1 fruit fly cellular context compared by ENCODE assay signal in genomic region chr3R:21627752-21628151, dm6.
TF ChIP-seq lines count a peak whose summit lies in the region.

No protein-coding gene starts in this region.

TF ChIP-seq in whole organism, embryonic, 481 proteins besides CTCF, POLR2A, EP300 and RAD21 (continued from another document and continues in another):
- TF ChIP-seq CG8478 (optimal IDR thresholded peaks at IDR 0.05; lab: Kevin White, UChicago) (no peak), CG6683 (GFP tag; optimal IDR thresholded peaks at IDR 0.05; lab: Kevin White, UChicago) (peak; percentile 52), CG12391 (tag; optimal IDR thresholded peaks at IDR 0.05; lab: Kevin White, UChicago) (peak; percentile 79), CG13296 (GFP tag; optimal IDR thresholded peaks at IDR 0.05; lab: Kevin White, UChicago) (peak; percentile 66), hb (GFP tag; IDR thresholded peaks at IDR 0.05; lab: Robert Waterston, UW; ENCODE audit: partially characterized antibody) (no peak), chinmo (GFP tag; IDR thresholded peaks at IDR 0.05; lab: Robert Waterston, UW; ENCODE audit: partially characterized antibody) (0 out of 4 replicates have a peak, but pooled peaks have one; percentile 30), CG15269 (tag; optimal IDR thresholded peaks at IDR 0.05; lab: Kevin White, UChicago) (peak; percentile 83), CG16815 (GFP tag; optimal IDR thresholded peaks at IDR 0.05; lab: Kevin White, UChicago) (peak; percentile 37), D19B (GFP tag; optimal IDR thresholded peaks at IDR 0.05; lab: Kevin White, UChicago) (peak; percentile 16), ham (GFP tag; IDR thresholded peaks at IDR 0.05; lab: Robert Waterston, UW) (no peak), CG34224 (GFP tag; IDR thresholded peaks at IDR 0.05; lab: Robert Waterston, UW; ENCODE audit: partially characterized antibody) (no peak), CG7928 (GFP tag; optimal IDR thresholded peaks at IDR 0.05; lab: Kevin White, UChicago) (no peak), hth (optimal IDR thresholded peaks at IDR 0.05; lab: Kevin White, UChicago) (no peak), CG3838 (GFP tag; optimal IDR thresholded peaks at IDR 0.05; lab: Kevin White, UChicago) (peak; percentile 22), CG17568 (GFP tag; optimal IDR thresholded peaks at IDR 0.05; lab: Kevin White, UChicago) (peak; percentile 51), Fer2 (tag; optimal IDR thresholded peaks at IDR 0.05; lab: Kevin White, UChicago) (peak; percentile 34), wor (GFP tag; IDR thresholded peaks at IDR 0.05; lab: Robert Waterston, UW) (0 out of 2 replicates have a peak, but pooled peaks have one; percentile 16), Gug (GFP tag; IDR thresholded peaks at IDR 0.05; lab: Robert Waterston, UW) (peak; percentile 40; the same call in 1 of the 4 replicates), CG30431 (GFP tag; optimal IDR thresholded peaks at IDR 0.05; lab: Kevin White, UChicago) (peak; percentile 17), dpn (GFP tag; optimal IDR thresholded peaks at IDR 0.05; lab: Kevin White, UChicago) (peak; percentile 24 to 68), CG4730 (GFP tag; IDR thresholded peaks at IDR 0.05; lab: Robert Waterston, UW) (peak; percentile 62), CG9817 (tag; optimal IDR thresholded peaks at IDR 0.05; lab: Kevin White, UChicago) (peak; percentile 77), CG9797 (GFP tag; optimal IDR thresholded peaks at IDR 0.05; lab: Kevin White, UChicago) (no peak), sens-2 (GFP tag; IDR thresholded peaks at IDR 0.05; lab: Robert Waterston, UW) (no peak), shn (GFP tag; optimal IDR thresholded peaks at IDR 0.05; lab: Kevin White, UChicago) (no peak), CG42726 (GFP tag; IDR thresholded peaks at IDR 0.05; lab: Robert Waterston, UW; ENCODE audit: partially characterized antibody) (no peak), Asciz (GFP tag; optimal IDR thresholded peaks at IDR 0.05; lab: Kevin White, UChicago) (no peak), Oaz (GFP tag; IDR thresholded peaks at IDR 0.05; lab: Robert Waterston, UW) (peak; percentile 52; the same call in 1 of the 2 replicates), CG31388 (GFP tag; optimal IDR thresholded peaks at IDR 0.05; lab: Kevin White, UChicago) (no peak), Sox102F (GFP tag; optimal IDR thresholded peaks at IDR 0.05; lab: Kevin White, UChicago) (peak; percentile 67), trem (tag; optimal IDR thresholded peaks at IDR 0.05; lab: Kevin White, UChicago) (peak; percentile 29), CG5953 (GFP tag; IDR thresholded peaks at IDR 0.05; lab: Robert Waterston, UW) (no peak), CG13624 (GFP tag; optimal IDR thresholded peaks at IDR 0.05; lab: Kevin White, UChicago) (peak; percentile 22), Antp (GFP tag; optimal IDR thresholded peaks at IDR 0.05; lab: Kevin White, UChicago) (no peak), corto (GFP tag; optimal IDR thresholded peaks at IDR 0.05; lab: Kevin White, UChicago) (peak; percentile 46), CG16779 (GFP tag; IDR thresholded peaks at IDR 0.05; lab: Robert Waterston, UW) (no peak), CG7987 (GFP tag; optimal IDR thresholded peaks at IDR 0.05; lab: Kevin White, UChicago) (no peak), CG8290 (GFP tag; optimal IDR thresholded peaks at IDR 0.05; lab: Kevin White, UChicago) (no peak), CG8290 (tag; optimal IDR thresholded peaks at IDR 0.05; lab: Kevin White, UChicago) (peak in 1 of 2 experiments; percentile 49), dan (GFP tag; IDR thresholded peaks at IDR 0.05; lab: Robert Waterston, UW) (no peak), NfI (GFP tag; optimal IDR thresholded peaks at IDR 0.05; lab: Kevin White, UChicago) (peak; percentile 50), croc (GFP tag; conservative IDR thresholded peaks at IDR 0.05; lab: Robert Waterston, UW) (peak; percentile 36; the same call in 1 of the 3 replicates), CG2199 (GFP tag; IDR thresholded peaks at IDR 0.05; lab: Robert Waterston, UW) (no peak), CG10543 (GFP tag; optimal IDR thresholded peaks at IDR 0.05; lab: Kevin White, UChicago) (peak; percentile 30), sima (GFP tag; optimal IDR thresholded peaks at IDR 0.05; lab: Kevin White, UChicago) (no peak), CG11398 (GFP tag; optimal IDR thresholded peaks at IDR 0.05; lab: Kevin White, UChicago) (no peak), bsh (GFP tag; optimal IDR thresholded peaks at IDR 0.05; lab: Kevin White, UChicago) (peak in 1 of 2 experiments; percentile 84), CG14667 (GFP tag; IDR thresholded peaks at IDR 0.05; lab: Robert Waterston, UW) (no peak), CG5245 (GFP tag; optimal IDR thresholded peaks at IDR 0.05; lab: Kevin White, UChicago) (peak; percentile 2), CG16813 (GFP tag; IDR thresholded peaks at IDR 0.05; lab: Robert Waterston, UW; ENCODE audit: partially characterized antibody) (no peak), gcm2 (GFP tag; optimal IDR thresholded peaks at IDR 0.05; lab: Kevin White, UChicago) (no peak), CG6689 (GFP tag; IDR thresholded peaks at IDR 0.05; lab: Robert Waterston, UW) (peak; percentile 73), CG17328 (GFP tag; IDR thresholded peaks at IDR 0.05; lab: Robert Waterston, UW) (0 out of 2 replicates have a peak, but pooled peaks have one; percentile 55), al (GFP tag; IDR thresholded peaks at IDR 0.05; lab: Robert Waterston, UW) (peak; percentile 63), CG12744 (GFP tag; optimal IDR thresholded peaks at IDR 0.05; lab: Kevin White, UChicago) (no peak), Ets97D (GFP tag; optimal IDR thresholded peaks at IDR 0.05; lab: Kevin White, UChicago) (no peak), HLH4C (GFP tag; IDR thresholded peaks at IDR 0.05; lab: Robert Waterston, UW; ENCODE audit: partially characterized antibody) (no peak), Bdp1 (GFP tag; optimal IDR thresholded peaks at IDR 0.05; lab: Kevin White, UChicago) (peak; percentile 16), CG4707 (GFP tag; optimal IDR thresholded peaks at IDR 0.05; lab: Kevin White, UChicago) (no peak), sug (tag; optimal IDR thresholded peaks at IDR 0.05; lab: Kevin White, UChicago) (peak; percentile 30), CG33213 (GFP tag; optimal IDR thresholded peaks at IDR 0.05; lab: Kevin White, UChicago) (no peak), MTF-1 (GFP tag; optimal IDR thresholded peaks at IDR 0.05; lab: Kevin White, UChicago; ENCODE audit: borderline replicate concordance) (peak; percentile 35), HLHmδ (GFP tag; optimal IDR thresholded peaks at IDR 0.05; lab: Kevin White, UChicago) (no peak), Rfx (GFP tag; IDR thresholded peaks at IDR 0.05; lab: Robert Waterston, UW) (peak; percentile 85), vfl (GFP tag; optimal IDR thresholded peaks at IDR 0.05; lab: Kevin White, UChicago) (peak; percentile 39), CG12219 (GFP tag; optimal IDR thresholded peaks at IDR 0.05; lab: Kevin White, UChicago) (peak; percentile 57), usp (GFP tag; optimal IDR thresholded peaks at IDR 0.05; lab: Kevin White, UChicago) (no peak), CG17802 (tag; optimal IDR thresholded peaks at IDR 0.05; lab: Kevin White, UChicago) (no peak), oc (tag; optimal IDR thresholded peaks at IDR 0.05; lab: Kevin White, UChicago) (peak; percentile 56), tll (GFP tag; optimal IDR thresholded peaks at IDR 0.05; lab: Kevin White, UChicago) (no peak), aop (GFP tag; IDR thresholded peaks at IDR 0.05; lab: Robert Waterston, UW) (no peak), CG7271 (tag; optimal IDR thresholded peaks at IDR 0.05; lab: Kevin White, UChicago) (peak; percentile 4), Doc3 (GFP tag; IDR thresholded peaks at IDR 0.05; lab: Robert Waterston, UW; ENCODE audit: partially characterized antibody) (no peak), pnt (GFP tag; optimal IDR thresholded peaks at IDR 0.05; lab: Kevin White, UChicago) (no peak), run (tag; optimal IDR thresholded peaks at IDR 0.05; lab: Kevin White, UChicago) (peak; percentile 31), Lim3 (GFP tag; IDR thresholded peaks at IDR 0.05; lab: Robert Waterston, UW) (no peak), CG4328 (GFP tag; optimal IDR thresholded peaks at IDR 0.05; lab: Kevin White, UChicago) (no peak), ssp (GFP tag; IDR thresholded peaks at IDR 0.05; lab: Robert Waterston, UW) (no peak), E2f2 (GFP tag; IDR thresholded peaks at IDR 0.05; lab: Robert Waterston, UW) (peak; percentile 34; the same call in 1 of the 2 replicates), mam (GFP tag; optimal IDR thresholded peaks at IDR 0.05; lab: Kevin White, UChicago) (peak; percentile 33), psq (GFP tag; optimal IDR thresholded peaks at IDR 0.05; lab: Kevin White, UChicago) (peak; percentile 13), CG13287 (GFP tag; IDR thresholded peaks at IDR 0.05; lab: Robert Waterston, UW; ENCODE audit: partially characterized antibody) (no peak), CG1832 (GFP tag; optimal IDR thresholded peaks at IDR 0.05; lab: Kevin White, UChicago) (no peak), ab (GFP tag; optimal IDR thresholded peaks at IDR 0.05; lab: Kevin White, UChicago) (no peak), nerfin-1 (tag; optimal IDR thresholded peaks at IDR 0.05; lab: Kevin White, UChicago) (peak; percentile 8), Dek (tag; optimal IDR thresholded peaks at IDR 0.05; lab: Kevin White, UChicago) (peak; percentile 72), NC2α (GFP tag; optimal IDR thresholded peaks at IDR 0.05; lab: Kevin White, UChicago) (no peak), Deaf1 (tag; optimal IDR thresholded peaks at IDR 0.05; lab: Kevin White, UChicago) (peak; percentile 41), CG3995 (GFP tag; optimal IDR thresholded peaks at IDR 0.05; lab: Kevin White, UChicago) (peak; percentile 38), chm (GFP tag; IDR thresholded peaks at IDR 0.05; lab: Robert Waterston, UW) (no peak), Hey (tag; optimal IDR thresholded peaks at IDR 0.05; lab: Kevin White, UChicago) (no peak), CG6654 (GFP tag; optimal IDR thresholded peaks at IDR 0.05; lab: Kevin White, UChicago) (no peak), Optix (GFP tag; IDR thresholded peaks at IDR 0.05; lab: Robert Waterston, UW) (no peak), CG2678 (tag; optimal IDR thresholded peaks at IDR 0.05; lab: Kevin White, UChicago) (peak; percentile 80), unc-4 (GFP tag; IDR thresholded peaks at IDR 0.05; lab: Robert Waterston, UW; ENCODE audit: partially characterized antibody) (no peak), sens (GFP tag; lab: Kevin White, UChicago) (peak; percentile 92), wdn (GFP tag; IDR thresholded peaks at IDR 0.05; lab: Robert Waterston, UW) (peak; percentile 75), HmgD (GFP tag; optimal IDR thresholded peaks at IDR 0.05; lab: Kevin White, UChicago) (no peak), CG11696 (GFP tag; IDR thresholded peaks at IDR 0.05; lab: Robert Waterston, UW) (0 out of 2 replicates have a peak, but pooled peaks have one; percentile 61), CG4820 (GFP tag; optimal IDR thresholded peaks at IDR 0.05; lab: Kevin White, UChicago) (peak; percentile 46), ci (GFP tag; IDR thresholded peaks at IDR 0.05; lab: Robert Waterston, UW) (peak; percentile 63; the same call in 2 of the 3 replicates), Hsf (GFP tag; optimal IDR thresholded peaks at IDR 0.05; lab: Kevin White, UChicago) (peak; percentile 64), CG15514 (GFP tag; optimal IDR thresholded peaks at IDR 0.05; lab: Kevin White, UChicago) (peak; percentile 63), so (GFP tag; IDR thresholded peaks at IDR 0.05; lab: Robert Waterston, UW) (peak; percentile 67; the same call in 2 of the 3 replicates), Dip2 (GFP tag; IDR thresholded peaks at IDR 0.05; lab: Robert Waterston, UW) (no peak), Atf6 (GFP tag; IDR thresholded peaks at IDR 0.05; lab: Robert Waterston, UW) (peak; percentile 77), CG4360 (GFP tag; IDR thresholded peaks at IDR 0.05; lab: Robert Waterston, UW) (no peak), grn (GFP tag; optimal IDR thresholded peaks at IDR 0.05; lab: Kevin White, UChicago) (no peak), Xbp1 (GFP tag; optimal IDR thresholded peaks at IDR 0.05; lab: Kevin White, UChicago) (peak; percentile 59), ase (GFP tag; IDR thresholded peaks at IDR 0.05; lab: Robert Waterston, UW) (0 out of 3 replicates have a peak, but pooled peaks have one; percentile 21), CG1603 (tag; optimal IDR thresholded peaks at IDR 0.05; lab: Kevin White, UChicago) (peak; percentile 52), gro (GFP tag; optimal IDR thresholded peaks at IDR 0.05; lab: Kevin White, UChicago) (no peak), ap (GFP tag; IDR thresholded peaks at IDR 0.05; lab: Robert Waterston, UW) (peak; percentile 27; the same call in 1 of the 2 replicates), trh (GFP tag; optimal IDR thresholded peaks at IDR 0.05; lab: Kevin White, UChicago) (peak; percentile 12), inv (GFP tag; IDR thresholded peaks at IDR 0.05; lab: Robert Waterston, UW; ENCODE audit: partially characterized antibody) (no peak), CG10274 (GFP tag; optimal IDR thresholded peaks at IDR 0.05; lab: Kevin White, UChicago) (peak; percentile 46), kah (GFP tag; optimal IDR thresholded peaks at IDR 0.05; lab: Kevin White, UChicago) (no peak), CG17186 (GFP tag; optimal IDR thresholded peaks at IDR 0.05; lab: Kevin White, UChicago) (no peak), CG2889 (GFP tag; IDR thresholded peaks at IDR 0.05; lab: Robert Waterston, UW) (peak; percentile 49; the same call in 2 of the 3 replicates), Mad (GFP tag; optimal IDR thresholded peaks at IDR 0.05; lab: Kevin White, UChicago) (peak; percentile 19), CG33557 (GFP tag; optimal IDR thresholded peaks at IDR 0.05; lab: Kevin White, UChicago) (no peak), nmo (GFP tag; optimal IDR thresholded peaks at IDR 0.05; lab: Kevin White, UChicago) (peak; percentile 70), luna (GFP tag; optimal IDR thresholded peaks at IDR 0.05; lab: Kevin White, UChicago) (no peak), danr (GFP tag; IDR thresholded peaks at IDR 0.05; lab: Robert Waterston, UW) (no peak), CG7372 (GFP tag; IDR thresholded peaks at IDR 0.05; lab: Robert Waterston, UW) (peak; percentile 63; the same call in 1 of the 2 replicates), CG14050 (GFP tag; IDR thresholded peaks at IDR 0.05; lab: Robert Waterston, UW) (peak; percentile 27; the same call in 1 of the 3 replicates), CG18262 (tag; optimal IDR thresholded peaks at IDR 0.05; lab: Kevin White, UChicago) (peak; percentile 65), CG15011 (GFP tag; optimal IDR thresholded peaks at IDR 0.05; lab: Kevin White, UChicago) (peak; percentile 53), ewg (GFP tag; optimal IDR thresholded peaks at IDR 0.05; lab: Kevin White, UChicago) (peak; percentile 35), cad (GFP tag; optimal IDR thresholded peaks at IDR 0.05; lab: Kevin White, UChicago) (no peak), CG5180 (GFP tag; optimal IDR thresholded peaks at IDR 0.05; lab: Kevin White, UChicago) (peak; percentile 9)
